Worm (Caenorhabditis elegans) whole organism, young adult: ENCODE data around the gene hrpl-1.

Source experiments
- B0261.1 ChIP-seq: sonication (generic microtip); optimal IDR thresholded peaks from 2 replicates; lab custom pipeline; 2016; ENCODE audit warnings: mild to moderate bottlenecking, missing genetic modification characterization, moderate library complexity, missing compliant biosample characterization
- B0336.3 ChIP-seq: fragments of 200-800 bp; sonication (Bioruptor generic); IDR thresholded peaks from 2 replicates; pipeline ENCODE4 v1.3.6; 2022; ENCODE audit warnings: missing genetic modification characterization, missing compliant biosample characterization
- F23B12.7 ChIP-seq: sonication (generic microtip); optimal IDR thresholded peaks from 2 replicates; lab custom pipeline; 2017; ENCODE audit warnings: missing genetic modification characterization, mild to moderate bottlenecking, missing compliant biosample characterization, antibody characterized with exemption, moderate library complexity; ENCODE audit not compliant: insufficient read depth
- F33H1.4 ChIP-seq: fragments of 200-800 bp; sonication (Bioruptor generic); IDR thresholded peaks from 2 replicates; pipeline ENCODE4 v1.3.6; 2022; ENCODE audit warnings: missing genetic modification reagents, missing genetic modification characterization, missing compliant biosample characterization
- F39B2.1 ChIP-seq: fragments of 200-800 bp; sonication (Bioruptor generic); IDR thresholded peaks from 2 replicates; pipeline ENCODE4 v1.3.6; 2022; ENCODE audit warnings: missing genetic modification reagents, missing genetic modification characterization, missing compliant biosample characterization
- F52B5.7 ChIP-seq: sonication (generic microtip); optimal IDR thresholded peaks from 2 replicates; lab custom pipeline; 2016; ENCODE audit warnings: mild to moderate bottlenecking, missing genetic modification characterization, missing compliant biosample characterization
- F55B11.4 ChIP-seq: sonication (generic microtip); optimal IDR thresholded peaks from 2 replicates; lab custom pipeline; 2016; ENCODE audit warnings: missing compliant biosample characterization, missing genetic modification characterization, borderline replicate concordance; ENCODE audit not compliant: insufficient read depth
- K12H6.12 ChIP-seq: fragments of 200-800 bp; sonication (Bioruptor generic); optimal IDR thresholded peaks from 2 replicates; lab custom pipeline; 2018; ENCODE audit warnings: mild to moderate bottlenecking, missing genetic modification characterization, missing compliant biosample characterization
- Y79H2A.3 ChIP-seq: fragments of 200-800 bp; sonication (Bioruptor generic); conservative IDR thresholded peaks from 2 replicates; pipeline ENCODE4 v1.3.6; 2022; ENCODE audit warnings: missing genetic modification reagents, missing genetic modification characterization, missing compliant biosample characterization
- ZK185.1 ChIP-seq: sonication (generic microtip); optimal IDR thresholded peaks from 2 replicates; lab custom pipeline; 2016; ENCODE audit warnings: mild to moderate bottlenecking, missing genetic modification characterization, missing compliant biosample characterization; ENCODE audit not compliant: poor library complexity, severe bottlenecking
- aptf-2 ChIP-seq: fragments of 200-800 bp; sonication (Bioruptor generic); conservative IDR thresholded peaks from 2 replicates; pipeline ENCODE4 v1.3.6; 2022; ENCODE audit warnings: missing genetic modification reagents, missing genetic modification characterization, missing compliant biosample characterization
- aptf-3 ChIP-seq: fragments of 200-800 bp; sonication (Bioruptor generic); IDR thresholded peaks from 2 replicates; pipeline ENCODE4 v1.3.6; 2022; ENCODE audit warnings: missing genetic modification characterization, missing compliant biosample characterization
- attf-3 ChIP-seq: fragments of 200-800 bp; sonication (Bioruptor generic); conservative IDR thresholded peaks from 2 replicates; pipeline ENCODE4 v1.3.6; 2022; ENCODE audit warnings: missing genetic modification reagents, missing genetic modification characterization, missing compliant biosample characterization
- attf-5 ChIP-seq: fragments of 200-800 bp; sonication (Bioruptor generic); optimal IDR thresholded peaks from 2 replicates; lab custom pipeline; 2018; ENCODE audit warnings: mild to moderate bottlenecking, missing genetic modification characterization, missing compliant biosample characterization
- attf-6 ChIP-seq: fragments of 200-800 bp; sonication (Bioruptor generic); IDR thresholded peaks from 2 replicates; pipeline ENCODE4 v1.3.6; 2022; ENCODE audit warnings: missing genetic modification reagents, missing genetic modification characterization, missing compliant biosample characterization
- cebp-2 ChIP-seq: fragments of 200-800 bp; sonication (Bioruptor generic); IDR thresholded peaks from 2 replicates; pipeline ENCODE4 v1.3.6; 2022; ENCODE audit warnings: missing genetic modification characterization, missing compliant biosample characterization
- ceh-100 ChIP-seq: fragments of 200-800 bp; sonication (Bioruptor generic); IDR thresholded peaks from 2 replicates; pipeline ENCODE4 v1.3.6; 2022; ENCODE audit warnings: missing genetic modification reagents, missing genetic modification characterization, missing compliant biosample characterization
- ceh-27 ChIP-seq: fragments of 200-800 bp; sonication (Bioruptor generic); optimal IDR thresholded peaks from 2 replicates; lab custom pipeline; 2018; ENCODE audit warnings: mild to moderate bottlenecking, missing genetic modification characterization, moderate library complexity, missing compliant biosample characterization
- ceh-40 ChIP-seq: fragments of 200-800 bp; sonication (Bioruptor generic); IDR thresholded peaks from 2 replicates; pipeline ENCODE4 v1.3.6; 2022; ENCODE audit warnings: missing genetic modification characterization, missing compliant biosample characterization
- ceh-58 ChIP-seq: fragments of 200-800 bp; sonication (Bioruptor generic); IDR thresholded peaks from 2 replicates; pipeline ENCODE4 v1.3.6; 2022; ENCODE audit warnings: missing genetic modification characterization, missing compliant biosample characterization
- egrh-3 ChIP-seq: fragments of 200-800 bp; sonication (Bioruptor generic); IDR thresholded peaks from 2 replicates; pipeline ENCODE4 v1.3.6; 2022; ENCODE audit warnings: missing genetic modification reagents, missing genetic modification characterization, missing compliant biosample characterization
- ekl-4 ChIP-seq: fragments of 200-800 bp; sonication (Bioruptor generic); IDR thresholded peaks from 2 replicates; pipeline ENCODE4 v1.3.6; 2022; ENCODE audit warnings: missing genetic modification reagents, missing genetic modification characterization, missing compliant biosample characterization
- gei-17 ChIP-seq: fragments of 200-800 bp; sonication (Bioruptor generic); optimal IDR thresholded peaks from 2 replicates; lab custom pipeline; 2018; ENCODE audit warnings: mild to moderate bottlenecking, missing genetic modification characterization, missing compliant biosample characterization
- him-1 ChIP-seq: sonication (generic microtip); optimal IDR thresholded peaks from 2 replicates; lab custom pipeline; 2016; ENCODE audit warnings: missing genotype, missing genetic modification reagents, missing genetic modification characterization, missing compliant biosample characterization
- hlh-26 ChIP-seq: fragments of 200-800 bp; sonication (Bioruptor generic); conservative IDR thresholded peaks from 2 replicates; pipeline ENCODE4 v1.3.6; 2022; ENCODE audit warnings: missing genetic modification reagents, missing genetic modification characterization, missing compliant biosample characterization
- hmg-20 ChIP-seq: fragments of 200-800 bp; sonication (Bioruptor generic); IDR thresholded peaks from 2 replicates; pipeline ENCODE4 v1.3.6; 2022; ENCODE audit warnings: missing genetic modification reagents, missing genetic modification characterization, missing compliant biosample characterization
- hrde-1 ChIP-seq: sonication (generic microtip); optimal IDR thresholded peaks from 2 replicates; lab custom pipeline; 2016; ENCODE audit warnings: missing genetic modification characterization, mild to moderate bottlenecking, missing compliant biosample characterization, moderate library complexity, missing genotype, missing genetic modification reagents, borderline replicate concordance
- lag-1 ChIP-seq: fragments of 200-800 bp; sonication (Bioruptor generic); IDR thresholded peaks from 2 replicates; pipeline ENCODE4 v1.3.6; 2022; ENCODE audit warnings: missing genetic modification reagents, missing genetic modification characterization, missing compliant biosample characterization
- let-526 ChIP-seq: fragments of 200-800 bp; sonication (Bioruptor generic); IDR thresholded peaks from 2 replicates; pipeline ENCODE4 v1.3.6; 2022; ENCODE audit warnings: missing genetic modification reagents, missing genetic modification characterization, missing compliant biosample characterization
- lin-35 ChIP-seq, 3 experiments: fragments of 150-350 bp in 2 of 3; sonication (generic microtip) in 1 of 3; optimal IDR thresholded peaks; 2 replicates each; lab custom pipeline; 2014 to 2018; ENCODE audit warnings: missing biosample characterization in 3 of 3, missing genetic modification characterization in 3 of 3, missing genetic modification reagents in 3 of 3
- lin-40 ChIP-seq: sonication (generic microtip); optimal IDR thresholded peaks from 2 replicates; lab custom pipeline; 2016; ENCODE audit warnings: missing genetic modification characterization, mild to moderate bottlenecking, missing compliant biosample characterization, missing genotype, missing genetic modification reagents
- lsl-1 ChIP-seq: fragments of 200-800 bp; sonication (Bioruptor generic); optimal IDR thresholded peaks from 2 replicates; lab custom pipeline; 2018; ENCODE audit warnings: mild to moderate bottlenecking, missing genetic modification characterization, moderate library complexity, missing compliant biosample characterization
- lsy-27 ChIP-seq: sonication (generic microtip); optimal IDR thresholded peaks from 2 replicates; lab custom pipeline; 2017; ENCODE audit warnings: missing genetic modification characterization, mild to moderate bottlenecking, missing compliant biosample characterization, antibody characterized with exemption, missing genotype, borderline replicate concordance; ENCODE audit not compliant: insufficient read depth
- madf-10 ChIP-seq: sonication (generic microtip); optimal IDR thresholded peaks from 2 replicates; lab custom pipeline; 2016; ENCODE audit warnings: mild to moderate bottlenecking, missing genetic modification characterization, missing compliant biosample characterization
- mel-28 ChIP-seq: sonication (generic microtip); optimal IDR thresholded peaks from 2 replicates; lab custom pipeline; 2016; ENCODE audit warnings: borderline replicate concordance, mild to moderate bottlenecking, missing genetic modification characterization, missing compliant biosample characterization
- nfya-1 ChIP-seq: sonication (generic microtip); optimal IDR thresholded peaks from 2 replicates; lab custom pipeline; 2017; ENCODE audit warnings: antibody characterized with exemption, missing compliant biosample characterization, missing genetic modification characterization, borderline replicate concordance; ENCODE audit not compliant: insufficient read depth
- nfya-2 ChIP-seq: fragments of 200-800 bp; sonication (Bioruptor generic); IDR thresholded peaks from 2 replicates; pipeline ENCODE4 v1.3.6; 2022; ENCODE audit warnings: missing genetic modification reagents, missing genetic modification characterization, missing compliant biosample characterization
- nhr-120 ChIP-seq: fragments of 200-800 bp; sonication (Bioruptor generic); IDR thresholded peaks from 2 replicates; pipeline ENCODE4 v1.3.6; 2022; ENCODE audit warnings: missing genetic modification characterization, missing compliant biosample characterization
- nhr-179 ChIP-seq: sonication (generic microtip); optimal IDR thresholded peaks from 2 replicates; lab custom pipeline; 2016; ENCODE audit warnings: mild to moderate bottlenecking, missing genetic modification characterization, missing compliant biosample characterization
- pbrm-1 ChIP-seq: fragments of 200-800 bp; sonication (Bioruptor generic); IDR thresholded peaks from 2 replicates; pipeline ENCODE4 v1.3.6; 2022; ENCODE audit warnings: missing genetic modification reagents, missing genetic modification characterization, missing compliant biosample characterization
- repo-1 ChIP-seq: sonication (generic microtip); optimal IDR thresholded peaks from 2 replicates; lab custom pipeline; 2017; ENCODE audit warnings: mild to moderate bottlenecking, missing genetic modification characterization, missing compliant biosample characterization
- snpc-4 ChIP-seq, 5 experiments: fragments of 150-350 bp in 1 of 5; sonication (generic microtip) in 4 of 5; optimal IDR thresholded peaks; 2 replicates each; lab custom pipeline; 2014 to 2018; ENCODE audit warnings: missing genetic modification characterization in 5 of 5, missing biosample characterization in 3 of 5, antibody characterized with exemption in 2 of 5, mild to moderate bottlenecking in 2 of 5, missing compliant biosample characterization in 2 of 5, missing genotype in 2 of 5, moderate library complexity in 2 of 5, missing genetic modification reagents in 1 of 5
- tbp1 ChIP-seq: fragments of 200-800 bp; sonication (Bioruptor generic); optimal IDR thresholded peaks from 2 replicates; lab custom pipeline; 2018; ENCODE audit warnings: mild to moderate bottlenecking, missing genetic modification characterization, missing compliant biosample characterization
- zim-3 ChIP-seq: sonication (generic microtip); optimal IDR thresholded peaks from 2 replicates; lab custom pipeline; 2017; ENCODE audit warnings: mild to moderate bottlenecking, missing genetic modification characterization, moderate library complexity, missing compliant biosample characterization
- ztf-25 ChIP-seq: fragments of 200-800 bp; sonication (Bioruptor generic); IDR thresholded peaks from 2 replicates; pipeline ENCODE4 v1.3.6; 2022; ENCODE audit warnings: missing genetic modification reagents, missing genetic modification characterization, missing compliant biosample characterization
- ztf-26 ChIP-seq: sonication (generic microtip); optimal IDR thresholded peaks from 2 replicates; lab custom pipeline; 2017; ENCODE audit warnings: missing genetic modification characterization, missing compliant biosample characterization
- ztf-6 ChIP-seq: fragments of 200-800 bp; sonication (Bioruptor generic); IDR thresholded peaks from 2 replicates; pipeline ENCODE4 v1.3.6; 2022; ENCODE audit warnings: missing genetic modification reagents, missing genetic modification characterization, missing compliant biosample characterization

hrpl-1 gene

DNA sequence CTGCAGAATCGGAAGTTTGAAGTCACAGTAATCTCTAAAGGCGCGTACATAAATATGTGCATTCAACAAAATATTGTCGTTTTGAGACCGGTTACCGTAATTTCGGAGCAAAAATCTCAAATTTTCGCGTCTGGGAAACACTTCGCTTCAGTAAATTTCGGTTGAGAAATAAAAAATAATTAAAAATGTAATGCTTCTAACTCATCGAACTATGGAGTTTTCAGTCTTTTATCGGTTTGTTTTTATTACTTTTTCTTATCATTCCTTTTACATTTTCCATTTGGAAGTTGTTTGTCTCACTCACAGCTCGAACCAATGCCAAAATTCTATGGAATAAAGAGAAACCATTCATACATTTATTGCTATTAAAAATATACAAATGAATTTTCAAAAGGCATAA is 10.3 kb upstream of the hrpl-1 start (continued):
- no peak for TF ChIP-seq lsl-1 (GFP tag; lab: Kevin White, UChicago)
- TF ChIP-seq aptf-3 (GFP tag; lab: Robert Waterston, UW): no peak
- TF ChIP-seq B0261.1 (tag; lab: Kevin White, UChicago): no peak
- TF ChIP-seq lsy-27 (tag; lab: Kevin White, UChicago): no peak
- TF ChIP-seq mel-28 (tag; lab: Kevin White, UChicago): no peak
- no peak for TF ChIP-seq zim-3
- TF ChIP-seq ztf-25 (GFP tag; lab: Robert Waterston, UW): no peak
- TF ChIP-seq let-526 (GFP tag; lab: Robert Waterston, UW): no peak
- TF ChIP-seq tbp1 (GFP tag; lab: Kevin White, UChicago): peak; percentile 59
- TF ChIP-seq Y79H2A.3 (GFP tag; lab: Robert Waterston, UW): no peak
- TF ChIP-seq nfya-2 (GFP tag; lab: Robert Waterston, UW): no peak
- no peak for TF ChIP-seq F55B11.4
- no peak for TF ChIP-seq ceh-40
- TF ChIP-seq lin-40 (tag; lab: Kevin White, UChicago): peak; percentile 54
- TF ChIP-seq madf-10 (tag; lab: Kevin White, UChicago): peak; percentile 61
- TF ChIP-seq egrh-3 (GFP tag; lab: Robert Waterston, UW): no peak
- no peak for TF ChIP-seq attf-5
- TF ChIP-seq repo-1 (tag; lab: Kevin White, UChicago): peak; percentile 82
- 0 out of 2 replicates have a peak, but pooled peaks have one; percentile 25 for TF ChIP-seq pbrm-1 (GFP tag; lab: Robert Waterston, UW)
- TF ChIP-seq hrde-1 (tag; lab: Kevin White, UChicago): no peak
- TF ChIP-seq ceh-100: no peak
- TF ChIP-seq ztf-6 (GFP tag; lab: Robert Waterston, UW): no peak
- TF ChIP-seq cebp-2 (GFP tag; lab: Robert Waterston, UW): 0 out of 2 replicates have a peak, but pooled peaks have one; percentile 24
- no peak for TF ChIP-seq snpc-4 (GFP tag; optimal IDR thresholded peaks at IDR 0.05; lab: Kevin White, UChicago)
- TF ChIP-seq snpc-4 (tag; optimal IDR thresholded peaks at IDR 0.05; lab: Kevin White, UChicago): peak in 1 of 4 experiments; percentile 7
- no peak for TF ChIP-seq ZK185.1 (tag; lab: Kevin White, UChicago)
- TF ChIP-seq ceh-58 (GFP tag; lab: Robert Waterston, UW): no peak
- TF ChIP-seq ceh-27 (GFP tag; lab: Kevin White, UChicago): no peak
- TF ChIP-seq attf-6 (GFP tag; lab: Robert Waterston, UW): no peak
- TF ChIP-seq attf-3 (GFP tag; lab: Robert Waterston, UW): no peak
- TF ChIP-seq K12H6.12 (tag; lab: Kevin White, UChicago): peak; percentile 34
- no peak for TF ChIP-seq aptf-2 (GFP tag; lab: Robert Waterston, UW)
- TF ChIP-seq nhr-120 (GFP tag; lab: Robert Waterston, UW): no peak
- TF ChIP-seq nfya-1: no peak
- peak in 1 of 3 experiments; percentile 32 for TF ChIP-seq lin-35 (GFP tag; optimal IDR thresholded peaks at IDR 0.05; lab: Kevin White, UChicago)
- no peak for TF ChIP-seq hlh-26 (GFP tag; lab: Robert Waterston, UW)
- no peak for TF ChIP-seq F23B12.7 (tag; lab: Kevin White, UChicago)
- peak; percentile 59 for TF ChIP-seq ztf-26 (tag; lab: Kevin White, UChicago)
- no peak for TF ChIP-seq lag-1 (GFP tag; lab: Robert Waterston, UW)
- TF ChIP-seq F33H1.4 (GFP tag; lab: Robert Waterston, UW): no peak
- TF ChIP-seq nhr-179 (tag; lab: Kevin White, UChicago): no peak
- peak; percentile 66 for TF ChIP-seq F52B5.7 (tag; lab: Kevin White, UChicago)
- peak; percentile 44 for TF ChIP-seq him-1 (tag; lab: Kevin White, UChicago)
- TF ChIP-seq ekl-4: 0 out of 2 replicates have a peak, but pooled peaks have one; percentile 30
- TF ChIP-seq F39B2.1 (GFP tag; lab: Robert Waterston, UW): no peak
- no peak; the same call in 1 of the 2 replicates for TF ChIP-seq hmg-20 (GFP tag; lab: Robert Waterston, UW)
- TF ChIP-seq B0336.3 (GFP tag; lab: Robert Waterston, UW): peak; percentile 53; the same call in 1 of the 2 replicates
- no peak for TF ChIP-seq gei-17 (GFP tag; lab: Kevin White, UChicago)
